Fruit fly (Drosophila melanogaster): ENCODE results near the gene ko.
A peak's percentile ranks its signal among the peaks of the same experiment; 100 is the strongest.

ko gene

DNA sequence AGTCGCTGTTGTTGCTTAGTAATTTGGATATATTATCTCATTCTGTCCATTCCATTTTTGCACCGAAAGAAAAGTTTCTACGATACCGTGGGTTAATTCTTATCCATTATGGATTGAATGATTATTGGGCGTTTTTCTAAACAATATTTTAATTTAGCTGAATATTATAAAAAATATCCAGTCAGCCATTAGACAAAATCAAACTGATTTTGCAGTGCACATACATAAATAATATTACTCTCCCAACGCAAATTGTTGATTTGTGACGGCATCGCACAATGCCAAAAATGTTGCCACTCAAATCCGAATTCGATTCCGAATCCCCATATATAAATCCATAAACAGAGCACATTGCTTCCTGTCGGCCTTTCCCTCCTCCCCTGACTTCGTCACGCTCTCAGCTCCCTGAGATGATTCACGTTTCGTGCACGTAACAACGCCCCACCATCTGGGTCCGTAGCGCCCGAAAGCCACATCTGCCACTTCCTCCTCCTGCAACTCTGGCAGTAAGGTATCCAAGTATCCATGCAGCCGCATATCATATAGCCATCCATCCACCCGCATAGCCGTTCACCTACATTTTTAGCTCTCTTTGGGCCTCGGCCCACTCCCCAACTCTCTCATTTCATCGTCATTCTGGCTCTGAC is 46.1 kb upstream of the ko start (continued):
- TF ChIP-seq row (GFP tag; IDR thresholded peaks at IDR 0.05), result peak; percentile 79
- no peak for TF ChIP-seq Hr39 (optimal IDR thresholded peaks at IDR 0.05)
- peak; percentile 59 for TF ChIP-seq ind (GFP tag; optimal IDR thresholded peaks at IDR 0.05)
- no peak for TF ChIP-seq CG14710 (tag; optimal IDR thresholded peaks at IDR 0.05)
- TF ChIP-seq prd (optimal IDR thresholded peaks at IDR 0.05), result no peak
- peak; percentile 81 for TF ChIP-seq prd (GFP tag; IDR thresholded peaks at IDR 0.05)
- no peak for TF ChIP-seq ac (GFP tag; optimal IDR thresholded peaks at IDR 0.05)
- TF ChIP-seq CG1603 (tag; optimal IDR thresholded peaks at IDR 0.05), result no peak
- no peak for TF ChIP-seq lola (GFP tag; optimal IDR thresholded peaks at IDR 0.05)
- peak; percentile 80 for TF ChIP-seq Ptx1 (GFP tag; IDR thresholded peaks at IDR 0.05)
- TF ChIP-seq Oaz (GFP tag; IDR thresholded peaks at IDR 0.05), result 0 out of 2 replicates have a peak, but pooled peaks have one; percentile 24
- TF ChIP-seq CG8281 (tag; optimal IDR thresholded peaks at IDR 0.05), result peak; percentile 52
- TF ChIP-seq eyg (GFP tag; optimal IDR thresholded peaks at IDR 0.05), result peak; percentile 27
- no peak for TF ChIP-seq nerfin-2 (GFP tag; IDR thresholded peaks at IDR 0.05; ENCODE audit: partially characterized antibody)
- TF ChIP-seq CG13894 (tag; optimal IDR thresholded peaks at IDR 0.05), result peak; percentile 47
- peak; percentile 11 for TF ChIP-seq CG15696 (tag; optimal IDR thresholded peaks at IDR 0.05)
- no peak for TF ChIP-seq YL-1 (GFP tag; optimal IDR thresholded peaks at IDR 0.05)
- peak; percentile 40 for TF ChIP-seq CG10654 (GFP tag; optimal IDR thresholded peaks at IDR 0.05)
- peak; percentile 69; the same call in 1 of the 2 replicates for TF ChIP-seq Awh (GFP tag; IDR thresholded peaks at IDR 0.05)
- TF ChIP-seq maf-S (GFP tag; optimal IDR thresholded peaks at IDR 0.05), result peak; percentile 13
- TF ChIP-seq exex (tag; optimal IDR thresholded peaks at IDR 0.05), result peak; percentile 30
- TF ChIP-seq sens (GFP tag), result peak; percentile 11
- TF ChIP-seq CG13287 (GFP tag; IDR thresholded peaks at IDR 0.05; ENCODE audit: partially characterized antibody), result no peak
- TF ChIP-seq CG9817 (tag; optimal IDR thresholded peaks at IDR 0.05), result peak; percentile 61
- TF ChIP-seq luna (GFP tag; optimal IDR thresholded peaks at IDR 0.05), result no peak
- TF ChIP-seq vnd (GFP tag; IDR thresholded peaks at IDR 0.05; ENCODE audit: partially characterized antibody), result no peak
- TF ChIP-seq ems (GFP tag; optimal IDR thresholded peaks at IDR 0.05), result peak; percentile 47
- peak; percentile 20 for TF ChIP-seq psq (GFP tag; optimal IDR thresholded peaks at IDR 0.05)
- TF ChIP-seq Dad (GFP tag; optimal IDR thresholded peaks at IDR 0.05), result peak; percentile 34
- TF ChIP-seq rib (GFP tag; IDR thresholded peaks at IDR 0.05), result peak; percentile 85; the same call in 1 of the 2 replicates
- peak; percentile 31 for TF ChIP-seq CG16815 (GFP tag; optimal IDR thresholded peaks at IDR 0.05)
- peak; percentile 72 for TF ChIP-seq CG9215 (GFP tag; IDR thresholded peaks at IDR 0.05)
- TF ChIP-seq zen (tag; optimal IDR thresholded peaks at IDR 0.05), result peak; percentile 10
- peak; percentile 50; the same call in 1 of the 2 replicates for TF ChIP-seq CG11085 (GFP tag; IDR thresholded peaks at IDR 0.05)
- peak; percentile 5 for TF ChIP-seq fd96Cb (tag; optimal IDR thresholded peaks at IDR 0.05)
- no peak for TF ChIP-seq CG17829 (tag; optimal IDR thresholded peaks at IDR 0.05)
- no peak for TF ChIP-seq jigr1 (GFP tag; IDR thresholded peaks at IDR 0.05)
- peak; percentile 56 for TF ChIP-seq Hr3 (GFP tag; optimal IDR thresholded peaks at IDR 0.05)
- TF ChIP-seq BtbVII (GFP tag; optimal IDR thresholded peaks at IDR 0.05), result peak; percentile 72
- no peak for TF ChIP-seq CoRest (tag; optimal IDR thresholded peaks at IDR 0.05)
- no peak for TF ChIP-seq CG8290 (GFP tag; optimal IDR thresholded peaks at IDR 0.05)
- TF ChIP-seq CG8290 (tag; optimal IDR thresholded peaks at IDR 0.05), result peak in 1 of 2 experiments; percentile 63
- no peak for TF ChIP-seq CG9876 (GFP tag; optimal IDR thresholded peaks at IDR 0.05)
- TF ChIP-seq CG9932 (GFP tag; IDR thresholded peaks at IDR 0.05), result peak; percentile 88
- peak; percentile 80 for TF ChIP-seq CG18599 (GFP tag; optimal IDR thresholded peaks at IDR 0.05)
- TF ChIP-seq Ada2b (GFP tag; IDR thresholded peaks at IDR 0.05), result peak; percentile 73
- peak; percentile 22; the same call in 1 of the 2 replicates for TF ChIP-seq CG32767 (GFP tag; IDR thresholded peaks at IDR 0.05)
- TF ChIP-seq hkb (optimal IDR thresholded peaks at IDR 0.05), result no peak
- peak; percentile 66 for TF ChIP-seq hkb (GFP tag; IDR thresholded peaks at IDR 0.05)
- no peak for TF ChIP-seq mld (GFP tag; IDR thresholded peaks at IDR 0.05; ENCODE audit: partially characterized antibody)
- TF ChIP-seq CG4707 (GFP tag; optimal IDR thresholded peaks at IDR 0.05), result no peak
